Worm (Caenorhabditis elegans): ENCODE data around the gene srsx-31.

- no peak for TF ChIP-seq lin-13 (GFP tag; optimal IDR thresholded peaks at IDR 0.05)
- TF ChIP-seq fos-1 (tag; optimal IDR thresholded peaks at IDR 0.05), result no peak
- TF ChIP-seq nhr-12 (tag; optimal IDR thresholded peaks at IDR 0.05), result no peak
- no peak for TF ChIP-seq snpc-4 (tag; optimal IDR thresholded peaks at IDR 0.05)
- no peak for TF ChIP-seq unc-62 (GFP tag; optimal IDR thresholded peaks at IDR 0.05)
- TF ChIP-seq nhr-28 (tag; optimal IDR thresholded peaks at IDR 0.05), result no peak
These were observed 49.3 kb upstream of the srsx-31 start for ce11 chrV:11304200-11304599.

Data from whole organism, L1 larva.